Worm (Caenorhabditis elegans) whole organism, mixed stage, embryonic: ENCODE measurements around the gene F37B12.3.

Experiments
- blmp-1 ChIP-seq: fragments of 150-350 bp; optimal IDR thresholded peaks from 2 replicates; lab custom pipeline; 2014; ENCODE audit warnings: missing biosample characterization, missing genetic modification characterization
- ces-1 ChIP-seq: fragments of 150-350 bp; optimal IDR thresholded peaks from 2 replicates; lab custom pipeline; 2014; ENCODE audit warnings: missing biosample characterization, missing genetic modification reagents, missing genetic modification characterization
- elt-1 ChIP-seq: sonication (generic microtip); optimal IDR thresholded peaks from 2 replicates; lab custom pipeline; 2017; ENCODE audit warnings: missing genetic modification characterization, mild to moderate bottlenecking, missing compliant biosample characterization, antibody characterized with exemption, moderate library complexity, borderline replicate concordance; ENCODE audit not compliant: insufficient read depth
- elt-3 ChIP-seq: fragments of 150-350 bp; optimal IDR thresholded peaks from 2 replicates; lab custom pipeline; 2014; ENCODE audit warnings: missing biosample characterization, missing genetic modification characterization
- hlh-1 ChIP-seq: fragments of 150-350 bp; optimal IDR thresholded peaks from 2 replicates; lab custom pipeline; 2014; ENCODE audit warnings: missing biosample characterization, missing genetic modification reagents, missing genetic modification characterization
- lsy-2 ChIP-seq: fragments of 150-350 bp; optimal IDR thresholded peaks from 2 replicates; lab custom pipeline; 2014; ENCODE audit warnings: missing biosample characterization, missing genetic modification characterization
- mls-2 ChIP-seq: sonication (generic microtip); optimal IDR thresholded peaks from 2 replicates; lab custom pipeline; 2016; ENCODE audit warnings: mild to moderate bottlenecking, missing genetic modification characterization, moderate library complexity, missing compliant biosample characterization
- nhr-12 ChIP-seq: fragments of 150-350 bp; optimal IDR thresholded peaks from 2 replicates; lab custom pipeline; 2014; ENCODE audit warnings: missing biosample characterization, missing genetic modification characterization
- nhr-2 ChIP-seq: fragments of 150-350 bp; optimal IDR thresholded peaks from 2 replicates; lab custom pipeline; 2014; ENCODE audit warnings: missing biosample characterization, missing genetic modification characterization
- nhr-28 ChIP-seq: fragments of 150-350 bp; optimal IDR thresholded peaks from 2 replicates; lab custom pipeline; 2014; ENCODE audit warnings: missing biosample characterization, missing genetic modification characterization
- nhr-76 ChIP-seq: sonication (generic microtip); optimal IDR thresholded peaks from 2 replicates; lab custom pipeline; 2017; ENCODE audit warnings: missing biosample characterization, missing genetic modification characterization
- pha-4 ChIP-seq: fragments of 150-350 bp; optimal IDR thresholded peaks from 2 replicates; lab custom pipeline; 2018; ENCODE audit warnings: missing biosample characterization, missing genetic modification reagents, missing genetic modification characterization
- unc-39 ChIP-seq: fragments of 150-350 bp; optimal IDR thresholded peaks from 2 replicates; lab custom pipeline; 2014; ENCODE audit warnings: missing biosample characterization, missing genetic modification characterization
- unc-62 ChIP-seq: fragments of 150-350 bp; optimal IDR thresholded peaks from 2 replicates; lab custom pipeline; 2014; ENCODE audit warnings: missing biosample characterization, missing genetic modification reagents, missing genetic modification characterization

DNA sequence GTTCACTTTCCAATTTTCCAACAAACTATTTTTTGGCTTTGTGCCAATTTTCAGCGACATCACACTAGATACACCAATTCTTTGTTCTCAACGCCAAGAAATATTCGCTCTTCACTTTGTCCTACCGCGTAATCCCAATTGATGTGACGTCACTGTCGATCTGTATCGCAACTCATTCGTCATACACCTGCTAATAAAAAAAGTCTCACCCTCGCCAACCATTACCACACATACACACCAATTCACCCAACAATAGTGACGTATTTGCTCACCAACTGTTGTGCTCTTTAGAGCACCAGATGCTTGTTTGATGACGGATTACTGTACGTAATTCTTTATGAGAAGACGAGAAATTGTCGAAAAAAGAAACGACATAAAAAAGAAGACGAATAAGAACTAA lies 22.1 kb upstream of the F37B12.3 start:
- TF ChIP-seq pha-4 (tag; lab: Kevin White, UChicago) = no peak
- TF ChIP-seq elt-3 (tag; lab: Kevin White, UChicago) = no peak
- TF ChIP-seq hlh-1 (tag; lab: Kevin White, UChicago) = peak; percentile 71
- TF ChIP-seq nhr-12 (tag; lab: Kevin White, UChicago) = peak; percentile 40
- no peak for TF ChIP-seq nhr-76 (tag; lab: Kevin White, UChicago)
- peak; percentile 49 for TF ChIP-seq lsy-2 (tag; lab: Kevin White, UChicago)
- TF ChIP-seq nhr-28 = no peak
- TF ChIP-seq unc-62 (GFP tag; lab: Kevin White, UChicago) = peak; percentile 57
- TF ChIP-seq blmp-1 (tag; lab: Kevin White, UChicago) = no peak
- TF ChIP-seq nhr-2 (tag; lab: Kevin White, UChicago) = peak; percentile 92
- no peak for TF ChIP-seq elt-1
- TF ChIP-seq unc-39 (tag; lab: Kevin White, UChicago) = no peak
- TF ChIP-seq mls-2 (tag; lab: Kevin White, UChicago) = no peak
- TF ChIP-seq ces-1 (GFP tag; lab: Kevin White, UChicago) = no peak
